Fruit fly (Drosophila melanogaster) whole organism, embryonic: ENCODE results near the gene Orc2.

Source experiments
- Bteb2 ChIP-seq: fragments of 200-800 bp; sonication (Bioruptor generic); optimal IDR thresholded peaks from 2 replicates; lab custom pipeline; 2016; ENCODE audit warnings: missing biosample characterization, missing genetic modification characterization
- CG11504 ChIP-seq: fragments of 200-800 bp; sonication (Bioruptor generic); optimal IDR thresholded peaks from 3 replicates; lab custom pipeline; 2019; ENCODE audit warnings: missing biosample characterization, mild to moderate bottlenecking, missing genetic modification characterization, moderate library complexity
- CG12219 ChIP-seq: fragments of 200-800 bp; sonication (Bioruptor generic); optimal IDR thresholded peaks from 3 replicates; lab custom pipeline; 2018; ENCODE audit warnings: missing biosample characterization, mild to moderate bottlenecking, missing genetic modification characterization
- CG12744 ChIP-seq: fragments of 200-800 bp; sonication (Bioruptor generic); optimal IDR thresholded peaks from 2 replicates; lab custom pipeline; 2016; ENCODE audit warnings: missing biosample characterization, missing genetic modification characterization
- CG13123 ChIP-seq: fragments of 200-800 bp; sonication (Bioruptor generic); optimal IDR thresholded peaks from 2 replicates; lab custom pipeline; 2016; ENCODE audit warnings: missing biosample characterization, missing genetic modification characterization
- CG13296 ChIP-seq: fragments of 200-800 bp; sonication (Bioruptor generic); optimal IDR thresholded peaks from 3 replicates; lab custom pipeline; 2018; ENCODE audit warnings: missing biosample characterization, mild to moderate bottlenecking, missing genetic modification characterization
- CG1529 ChIP-seq: fragments of 200-800 bp; sonication (Bioruptor generic); optimal IDR thresholded peaks from 3 replicates; lab custom pipeline; 2018; ENCODE audit warnings: missing biosample characterization, missing genetic modification characterization
- CG17568 ChIP-seq: fragments of 200-800 bp; sonication (Bioruptor generic); optimal IDR thresholded peaks from 2 replicates; lab custom pipeline; 2018; ENCODE audit warnings: missing biosample characterization, mild to moderate bottlenecking, missing genetic modification characterization, moderate library complexity
- CG17912 ChIP-seq: fragments of 200-800 bp; sonication (Bioruptor generic); optimal IDR thresholded peaks from 2 replicates; lab custom pipeline; 2018; ENCODE audit warnings: missing biosample characterization, mild to moderate bottlenecking, missing genetic modification characterization
- CG2120 ChIP-seq: fragments of 200-800 bp; sonication (Bioruptor generic); optimal IDR thresholded peaks from 3 replicates; lab custom pipeline; 2016; ENCODE audit warnings: missing biosample characterization, missing genetic modification characterization
- CG31388 ChIP-seq: fragments of 200-800 bp; sonication (Bioruptor generic); optimal IDR thresholded peaks from 2 replicates; lab custom pipeline; 2016; ENCODE audit warnings: missing biosample characterization, missing genetic modification characterization
- CG32532 ChIP-seq: fragments of 200-800 bp; sonication (Bioruptor generic); IDR thresholded peaks from 2 replicates; pipeline ENCODE4 v1.3.6; 2022; ENCODE audit warnings: missing biosample characterization, missing genetic modification characterization
- CG3407 ChIP-seq: fragments of 200-800 bp; sonication (Bioruptor generic); optimal IDR thresholded peaks from 2 replicates; lab custom pipeline; 2018; ENCODE audit warnings: missing biosample characterization, mild to moderate bottlenecking, missing genetic modification characterization
- CG34376 ChIP-seq: fragments of 200-800 bp; sonication (Bioruptor generic); optimal IDR thresholded peaks from 2 replicates; lab custom pipeline; 2018; ENCODE audit warnings: missing biosample characterization, mild to moderate bottlenecking, missing genetic modification characterization
- CG3995 ChIP-seq: fragments of 200-800 bp; sonication (Bioruptor generic); optimal IDR thresholded peaks from 3 replicates; lab custom pipeline; 2016; ENCODE audit warnings: missing biosample characterization, missing genetic modification characterization
- CG43689 ChIP-seq: fragments of 200-800 bp; sonication (Bioruptor generic); IDR thresholded peaks from 2 replicates; pipeline ENCODE4 v1.3.6; 2022; ENCODE audit warnings: missing biosample characterization, missing genetic modification characterization
- CG6175 ChIP-seq: fragments of 200-800 bp; sonication (Bioruptor generic); IDR thresholded peaks from 3 replicates; pipeline ENCODE4 v1.3.6; 2022; ENCODE audit warnings: missing biosample characterization, missing genetic modification characterization
- CG6254 ChIP-seq: fragments of 200-800 bp; sonication (Bioruptor generic); optimal IDR thresholded peaks from 3 replicates; lab custom pipeline; 2017; ENCODE audit warnings: mild to moderate bottlenecking, missing biosample characterization, missing genetic modification reagents, missing genetic modification characterization
- CG6272 ChIP-seq: fragments of 200-800 bp; sonication (Bioruptor generic); IDR thresholded peaks from 2 replicates; pipeline ENCODE4 v1.3.6; 2022; ENCODE audit warnings: missing biosample characterization, missing genetic modification characterization
- CG7928 ChIP-seq: fragments of 200-800 bp; sonication (Bioruptor generic); optimal IDR thresholded peaks from 2 replicates; lab custom pipeline; 2017; ENCODE audit warnings: missing biosample characterization, mild to moderate bottlenecking, missing genetic modification characterization
- CG9817 ChIP-seq: fragments of 200-800 bp; sonication (Bioruptor generic); optimal IDR thresholded peaks from 2 replicates; lab custom pipeline; 2018; ENCODE audit warnings: missing biosample characterization, mild to moderate bottlenecking, missing genetic modification characterization, moderate library complexity
- Dip2 ChIP-seq: fragments of 200-800 bp; sonication (Bioruptor generic); IDR thresholded peaks from 2 replicates; pipeline ENCODE4 v1.3.6; 2022; ENCODE audit warnings: missing biosample characterization, missing genetic modification characterization
- E2f1 ChIP-seq: fragments of 200-800 bp; sonication (Bioruptor generic); IDR thresholded peaks from 2 replicates; pipeline ENCODE4 v1.3.6; 2022; ENCODE audit warnings: missing biosample characterization, missing genetic modification characterization
- Eip74EF ChIP-seq, 2 experiments: fragments of 200-800 bp in 1 of 2; fragments of >200 bp in 1 of 2; sonication (Bioruptor generic) in 1 of 2; optimal IDR thresholded peaks; 2 replicates each; lab custom pipeline; 2017 to 2019; ENCODE audit warnings: missing biosample characterization in 2 of 2, missing genetic modification characterization in 2 of 2, mild to moderate bottlenecking in 1 of 2, moderate library complexity in 1 of 2
- Fer1 ChIP-seq: fragments of 200-800 bp; sonication (Bioruptor generic); optimal IDR thresholded peaks from 2 replicates; lab custom pipeline; 2017; ENCODE audit warnings: missing biosample characterization, mild to moderate bottlenecking, missing genetic modification characterization
- HLH3B ChIP-seq: fragments of 200-800 bp; sonication (Bioruptor generic); IDR thresholded peaks from 2 replicates; pipeline ENCODE4 v1.3.6; 2022; ENCODE audit warnings: missing biosample characterization, missing genetic modification characterization
- HLH54F ChIP-seq: fragments of 200-800 bp; sonication (Bioruptor generic); optimal IDR thresholded peaks from 3 replicates; lab custom pipeline; 2016; ENCODE audit warnings: missing biosample characterization, missing genetic modification characterization
- Hmx ChIP-seq: fragments of 200-800 bp; sonication (Bioruptor generic); optimal IDR thresholded peaks from 2 replicates; lab custom pipeline; 2016; ENCODE audit warnings: missing biosample characterization, missing genetic modification characterization
- Med ChIP-seq: fragments of 200-800 bp; sonication (Bioruptor generic); peaks from one replicate; lab custom pipeline; 2016; ENCODE audit warnings: missing biosample characterization, missing genetic modification characterization, mild to moderate bottlenecking, inconsistent platforms, moderate library complexity
- Meics ChIP-seq: fragments of 200-800 bp; sonication (Bioruptor generic); optimal IDR thresholded peaks from 2 replicates; lab custom pipeline; 2017; ENCODE audit warnings: missing biosample characterization, mild to moderate bottlenecking, missing genetic modification characterization
- Nf-YC ChIP-seq: fragments of 200-800 bp; optimal IDR thresholded peaks from 3 replicates; lab custom pipeline; 2019; ENCODE audit warnings: missing biosample characterization, mild to moderate bottlenecking, missing genetic modification characterization, moderate library complexity
- Six4 ChIP-seq: fragments of 200-800 bp; sonication (Bioruptor generic); optimal IDR thresholded peaks from 2 replicates; lab custom pipeline; 2016; ENCODE audit warnings: missing biosample characterization, missing genetic modification characterization
- YL-1 ChIP-seq: fragments of 200-800 bp; sonication (Bioruptor generic); optimal IDR thresholded peaks from 3 replicates; lab custom pipeline; 2017; ENCODE audit warnings: missing biosample characterization, mild to moderate bottlenecking, missing genetic modification characterization
- aop ChIP-seq: fragments of 200-800 bp; sonication (Bioruptor generic); IDR thresholded peaks from 2 replicates; pipeline ENCODE4 v1.3.6; 2022; ENCODE audit warnings: missing biosample characterization, missing genetic modification characterization
- cad ChIP-seq: fragments of >200 bp; optimal IDR thresholded peaks from 2 replicates; lab custom pipeline; 2017; ENCODE audit warnings: missing biosample characterization, missing genetic modification characterization
- chinmo ChIP-seq: fragments of 200-800 bp; sonication (Bioruptor generic); IDR thresholded peaks from 4 replicates; pipeline ENCODE4 v1.3.6; 2022; ENCODE audit warnings: missing biosample characterization, missing genetic modification characterization; ENCODE audit not compliant: partially characterized antibody
- ci ChIP-seq: fragments of 200-800 bp; sonication (Bioruptor generic); IDR thresholded peaks from 3 replicates; pipeline ENCODE4 v1.3.6; 2022; ENCODE audit warnings: missing biosample characterization, missing genetic modification characterization
- dm ChIP-seq: fragments of 200-800 bp; sonication (Bioruptor generic); optimal IDR thresholded peaks from 3 replicates; lab custom pipeline; 2016; ENCODE audit warnings: missing biosample characterization, missing genetic modification characterization
- fd3F ChIP-seq: fragments of 200-800 bp; sonication (Bioruptor generic); optimal IDR thresholded peaks from 2 replicates; lab custom pipeline; 2018; ENCODE audit warnings: missing biosample characterization, mild to moderate bottlenecking, missing genetic modification characterization, moderate library complexity
- fu2 ChIP-seq: fragments of 200-800 bp; sonication (Bioruptor generic); optimal IDR thresholded peaks from 2 replicates; lab custom pipeline; 2016; ENCODE audit warnings: missing biosample characterization, missing genetic modification characterization
- grn ChIP-seq: fragments of 200-800 bp; sonication (Bioruptor generic); optimal IDR thresholded peaks from 3 replicates; lab custom pipeline; 2017; ENCODE audit warnings: missing biosample characterization, missing genetic modification characterization
- lmd ChIP-seq: fragments of 200-800 bp; sonication (Bioruptor generic); IDR thresholded peaks from 2 replicates; pipeline ENCODE4 v1.3.6; 2022; ENCODE audit warnings: missing biosample characterization, missing genetic modification characterization
- luna ChIP-seq: fragments of 200-800 bp; sonication (Bioruptor generic); optimal IDR thresholded peaks from 2 replicates; lab custom pipeline; 2016; ENCODE audit warnings: missing biosample characterization, missing genetic modification characterization
- mirr ChIP-seq: fragments of 200-800 bp; sonication (Bioruptor generic); optimal IDR thresholded peaks from 3 replicates; lab custom pipeline; 2018; ENCODE audit warnings: missing biosample characterization, mild to moderate bottlenecking, missing genetic modification characterization
- p53 ChIP-seq: fragments of 200-800 bp; sonication (Bioruptor generic); optimal IDR thresholded peaks from 2 replicates; lab custom pipeline; 2016; ENCODE audit warnings: missing biosample characterization, missing genetic modification characterization
- pho ChIP-seq: fragments of 200-800 bp; sonication (Bioruptor generic); optimal IDR thresholded peaks from 2 replicates; lab custom pipeline; 2016; ENCODE audit warnings: missing biosample characterization, missing genetic modification characterization
- pnt ChIP-seq: fragments of 200-800 bp; sonication (Bioruptor generic); optimal IDR thresholded peaks from 3 replicates; lab custom pipeline; 2016; ENCODE audit warnings: missing biosample characterization, missing genetic modification characterization
- schlank ChIP-seq: fragments of 200-800 bp; sonication (Bioruptor generic); optimal IDR thresholded peaks from 2 replicates; lab custom pipeline; 2018; ENCODE audit warnings: missing biosample characterization, mild to moderate bottlenecking, missing genetic modification characterization
- sr ChIP-seq: fragments of 200-800 bp; sonication (Bioruptor generic); IDR thresholded peaks from 3 replicates; pipeline ENCODE4 v1.3.6; 2022; ENCODE audit warnings: missing biosample characterization, missing genetic modification characterization
- stc ChIP-seq: fragments of 200-800 bp; sonication (Bioruptor generic); IDR thresholded peaks from 2 replicates; pipeline ENCODE4 v1.3.6; 2022; ENCODE audit warnings: missing biosample characterization, missing genetic modification characterization
- tna ChIP-seq: fragments of 200-800 bp; sonication (Bioruptor generic); IDR thresholded peaks from 2 replicates; pipeline ENCODE4 v1.3.6; 2022; ENCODE audit warnings: missing biosample characterization, missing genetic modification characterization; ENCODE audit not compliant: partially characterized antibody

Orc2 gene

dm6 chr3R:13984922-13985581, 20.4 kb downstream of the Orc2 start (continued):
- TF ChIP-seq CG3407 (GFP tag; lab: Kevin White, UChicago) (peak; percentile 63), Eip74EF (GFP tag; optimal IDR thresholded peaks at IDR 0.05; lab: Kevin White, UChicago) (peak in 1 of 2 experiments; percentile 30), CG13296 (peak; percentile 20), Nf-YC (tag; lab: Kevin White, UChicago) (no peak), Hmx (no peak), CG31388 (GFP tag; lab: Kevin White, UChicago) (peak; percentile 32), schlank (tag; lab: Kevin White, UChicago) (no peak), CG12219 (GFP tag; lab: Kevin White, UChicago) (peak; percentile 53), HLH54F (GFP tag; lab: Kevin White, UChicago) (peak; percentile 26), CG7928 (GFP tag; lab: Kevin White, UChicago) (no peak), stc (GFP tag; lab: Robert Waterston, UW) (peak; percentile 48; the same call in 1 of the 2 replicates), mirr (GFP tag; lab: Kevin White, UChicago) (no peak), CG11504 (tag; lab: Kevin White, UChicago) (peak; percentile 78), CG32532 (GFP tag; lab: Robert Waterston, UW) (peak; percentile 50; the same call in 1 of the 2 replicates), lmd (peak; percentile 65), HLH3B (GFP tag; lab: Robert Waterston, UW) (peak; percentile 51; the same call in 1 of the 2 replicates), fd3F (GFP tag; lab: Kevin White, UChicago) (peak; percentile 33), grn (GFP tag; lab: Kevin White, UChicago) (no peak), pnt (GFP tag; lab: Kevin White, UChicago) (peak; percentile 72), CG1529 (GFP tag; lab: Kevin White, UChicago) (peak; percentile 44), Dip2 (GFP tag; lab: Robert Waterston, UW) (no peak), CG9817 (tag; lab: Kevin White, UChicago) (peak; percentile 26), CG17912 (GFP tag; lab: Kevin White, UChicago) (no peak), dm (GFP tag; lab: Kevin White, UChicago) (peak; percentile 49), pho (no peak), CG2120 (GFP tag; lab: Kevin White, UChicago) (peak; percentile 6), CG12744 (peak; percentile 28), Med (GFP tag; lab: Kevin White, UChicago) (peak; percentile 76), cad (GFP tag; lab: Kevin White, UChicago) (peak; percentile 65), Fer1 (peak; percentile 33), sr (GFP tag; lab: Robert Waterston, UW) (no peak), CG6272 (GFP tag; lab: Robert Waterston, UW) (peak; percentile 36; the same call in 1 of the 2 replicates), CG17568 (GFP tag; lab: Kevin White, UChicago) (peak; percentile 41), fu2 (GFP tag; lab: Kevin White, UChicago) (no peak), CG3995 (no peak), ci (GFP tag; lab: Robert Waterston, UW) (peak; percentile 78), E2f1 (peak; percentile 66), CG6254 (peak; percentile 56), Six4 (GFP tag; lab: Kevin White, UChicago) (peak; percentile 53), YL-1 (no peak), CG43689 (GFP tag; lab: Robert Waterston, UW) (no peak), CG34376 (no peak), CG13123 (GFP tag; lab: Kevin White, UChicago) (peak; percentile 22), p53 (no peak), luna (GFP tag; lab: Kevin White, UChicago) (no peak), aop (GFP tag; lab: Robert Waterston, UW) (no peak), chinmo (no peak), tna (no peak; the same call in 1 of the 2 replicates), CG6175 (GFP tag; lab: Robert Waterston, UW) (no peak), Meics (peak; percentile 38), Bteb2 (GFP tag; lab: Kevin White, UChicago) (peak; percentile 45)
